Fruit fly (Drosophila melanogaster) whole organism, prepupa: Measurements from ENCODE around the gene CG14982.
A peak's percentile ranks its signal among the peaks of the same experiment; 100 is the strongest.

Experiments used
- Blimp-1 ChIP-seq: fragments of 200-800 bp; sonication (Bioruptor generic); optimal IDR thresholded peaks from 3 replicates; lab custom pipeline; 2017; ENCODE audit warnings: missing biosample characterization, missing genetic modification characterization, mild to moderate bottlenecking, moderate library complexity, missing genetic modification reagents
- CG10631 ChIP-seq: fragments of 200-800 bp; sonication (Bioruptor generic); optimal IDR thresholded peaks from 2 replicates; lab custom pipeline; 2016; ENCODE audit warnings: missing biosample characterization, missing genetic modification characterization
- CG10669 ChIP-seq: fragments of 200-800 bp; sonication (Bioruptor generic); optimal IDR thresholded peaks from 3 replicates; lab custom pipeline; 2018; ENCODE audit warnings: missing biosample characterization, mild to moderate bottlenecking, missing genetic modification characterization, moderate library complexity
- CG11294 ChIP-seq: fragments of 200-800 bp; sonication (Bioruptor generic); IDR thresholded peaks from 2 replicates; pipeline ENCODE4 v1.3.6; 2022; ENCODE audit warnings: missing biosample characterization, missing genetic modification characterization
- CG11762 ChIP-seq: fragments of 200-800 bp; sonication (Bioruptor generic); optimal IDR thresholded peaks from 3 replicates; lab custom pipeline; 2016; ENCODE audit warnings: missing biosample characterization, missing genetic modification characterization; ENCODE audit not compliant: insufficient read depth
- CG15336 ChIP-seq: fragments of 200-800 bp; sonication (Bioruptor generic); IDR thresholded peaks from 2 replicates; pipeline ENCODE4 v1.3.6; 2022; ENCODE audit warnings: missing biosample characterization, missing genetic modification characterization
- CG1621 ChIP-seq: fragments of 200-800 bp; sonication (Bioruptor generic); optimal IDR thresholded peaks from 3 replicates; lab custom pipeline; 2018; ENCODE audit warnings: missing biosample characterization, mild to moderate bottlenecking, missing genetic modification characterization
- CG16779 ChIP-seq: fragments of 200-800 bp; sonication (Bioruptor generic); optimal IDR thresholded peaks from 3 replicates; lab custom pipeline; 2017; ENCODE audit warnings: missing biosample characterization, mild to moderate bottlenecking, missing genetic modification characterization
- CG31627 ChIP-seq: fragments of 200-800 bp; sonication (Bioruptor generic); optimal IDR thresholded peaks from 3 replicates; lab custom pipeline; 2016; ENCODE audit warnings: missing biosample characterization, missing genetic modification characterization
- CG32006 ChIP-seq: fragments of 200-800 bp; sonication (Bioruptor generic); optimal IDR thresholded peaks from 3 replicates; lab custom pipeline; 2017; ENCODE audit warnings: missing biosample characterization, mild to moderate bottlenecking, missing genetic modification characterization
- CG34406 ChIP-seq: fragments of 200-800 bp; sonication (Bioruptor generic); optimal IDR thresholded peaks from 3 replicates; lab custom pipeline; 2016; ENCODE audit warnings: missing biosample characterization, missing genetic modification characterization
- CG4318 ChIP-seq: fragments of 200-800 bp; sonication (Bioruptor generic); optimal IDR thresholded peaks from 3 replicates; lab custom pipeline; 2017; ENCODE audit warnings: missing biosample characterization, mild to moderate bottlenecking, missing genetic modification characterization
- CG6163 ChIP-seq: fragments of 200-800 bp; sonication (Bioruptor generic); IDR thresholded peaks from 3 replicates; pipeline ENCODE4 v1.3.6; 2022; ENCODE audit warnings: missing biosample characterization, missing genetic modification characterization
- CG6276 ChIP-seq: fragments of 200-800 bp; sonication (Bioruptor generic); optimal IDR thresholded peaks from 2 replicates; lab custom pipeline; 2017; ENCODE audit warnings: missing biosample characterization, mild to moderate bottlenecking, missing genetic modification characterization
- CG6792 ChIP-seq: fragments of 200-800 bp; sonication (Bioruptor generic); optimal IDR thresholded peaks from 3 replicates; lab custom pipeline; 2016; ENCODE audit warnings: missing biosample characterization, missing genetic modification characterization
- CG6808 ChIP-seq: fragments of 200-800 bp; sonication (Bioruptor generic); optimal IDR thresholded peaks from 3 replicates; lab custom pipeline; 2017; ENCODE audit warnings: missing biosample characterization, missing genetic modification characterization, mild to moderate bottlenecking, moderate library complexity, missing genetic modification reagents
- CG6854 ChIP-seq: fragments of 200-800 bp; sonication (Bioruptor generic); optimal IDR thresholded peaks from 2 replicates; lab custom pipeline; 2017; ENCODE audit warnings: missing biosample characterization, mild to moderate bottlenecking, missing genetic modification characterization
- CG8319 ChIP-seq: fragments of 200-800 bp; sonication (Bioruptor generic); optimal IDR thresholded peaks from 3 replicates; lab custom pipeline; 2016; ENCODE audit warnings: missing biosample characterization, missing genetic modification characterization
- CG8632 ChIP-seq: fragments of 200-800 bp; sonication (Bioruptor generic); optimal IDR thresholded peaks from 3 replicates; lab custom pipeline; 2016; ENCODE audit warnings: missing biosample characterization, missing genetic modification characterization
- CG9139 ChIP-seq: fragments of 200-800 bp; sonication (Bioruptor generic); optimal IDR thresholded peaks from 3 replicates; lab custom pipeline; 2017; ENCODE audit warnings: missing biosample characterization, mild to moderate bottlenecking, missing genetic modification characterization
- Eip78C ChIP-seq: fragments of 200-800 bp; sonication (Bioruptor generic); peaks from one replicate; lab custom pipeline; 2016; ENCODE audit warnings: missing biosample characterization, missing genetic modification characterization
- Ets21C ChIP-seq: fragments of 200-800 bp; sonication (Bioruptor generic); optimal IDR thresholded peaks from 3 replicates; lab custom pipeline; 2016; ENCODE audit warnings: missing biosample characterization, missing genetic modification characterization
- Ets96B ChIP-seq: fragments of 200-800 bp; optimal IDR thresholded peaks from 2 replicates; lab custom pipeline; 2019; ENCODE audit warnings: missing biosample characterization, mild to moderate bottlenecking, missing genetic modification characterization, moderate library complexity
- Hr38 ChIP-seq: sonication (Bioruptor generic); optimal IDR thresholded peaks from 2 replicates; lab custom pipeline; 2016; ENCODE audit warnings: missing biosample characterization, missing genetic modification characterization
- Lpt ChIP-seq: fragments of 200-800 bp; sonication (Bioruptor generic); optimal IDR thresholded peaks from 3 replicates; lab custom pipeline; 2016; ENCODE audit warnings: missing biosample characterization, missing genetic modification characterization
- Sox14 ChIP-seq: fragments of 200-800 bp; sonication (Bioruptor generic); optimal IDR thresholded peaks from 3 replicates; lab custom pipeline; 2016; ENCODE audit warnings: missing biosample characterization, missing genetic modification characterization
- Sox15 ChIP-seq: fragments of 200-800 bp; sonication (Bioruptor generic); optimal IDR thresholded peaks from 3 replicates; lab custom pipeline; 2016; ENCODE audit warnings: missing biosample characterization, missing genetic modification characterization
- achi ChIP-seq: fragments of 200-800 bp; sonication (Bioruptor generic); optimal IDR thresholded peaks from 3 replicates; lab custom pipeline; 2016; ENCODE audit warnings: missing biosample characterization, missing genetic modification characterization
- acj6 ChIP-seq: fragments of 200-800 bp; sonication (Bioruptor generic); optimal IDR thresholded peaks from 3 replicates; lab custom pipeline; 2016; ENCODE audit warnings: missing biosample characterization, missing genetic modification characterization
- cyc ChIP-seq: fragments of 200-800 bp; sonication (Bioruptor generic); optimal IDR thresholded peaks from 3 replicates; lab custom pipeline; 2016; ENCODE audit warnings: missing biosample characterization, missing genetic modification characterization
- dac ChIP-seq: fragments of 200-800 bp; sonication (Bioruptor generic); optimal IDR thresholded peaks from 2 replicates; lab custom pipeline; 2017; ENCODE audit warnings: missing biosample characterization, mild to moderate bottlenecking, missing genetic modification characterization
- dsx ChIP-seq: fragments of 200-800 bp; optimal IDR thresholded peaks from 3 replicates; lab custom pipeline; 2019; ENCODE audit warnings: missing biosample characterization, mild to moderate bottlenecking, missing genetic modification characterization, moderate library complexity; ENCODE audit not compliant: poor library complexity, severe bottlenecking
- eg ChIP-seq: fragments of 200-800 bp; sonication (Bioruptor generic); IDR thresholded peaks from 3 replicates; pipeline ENCODE4 v1.3.6; 2022; ENCODE audit warnings: missing biosample characterization, missing genetic modification characterization
- esn ChIP-seq: fragments of 200-800 bp; sonication (Bioruptor generic); optimal IDR thresholded peaks from 2 replicates; lab custom pipeline; 2016; ENCODE audit warnings: missing biosample characterization, mild to moderate bottlenecking, missing genetic modification characterization, moderate library complexity
- fd59A ChIP-seq: fragments of 200-800 bp; sonication (Bioruptor generic); optimal IDR thresholded peaks from 2 replicates; lab custom pipeline; 2017; ENCODE audit warnings: missing biosample characterization, mild to moderate bottlenecking, missing genetic modification characterization, missing genetic modification reagents
- fd85E ChIP-seq: fragments of 200-800 bp; sonication (Bioruptor generic); optimal IDR thresholded peaks from 3 replicates; lab custom pipeline; 2016; ENCODE audit warnings: missing biosample characterization, missing genetic modification characterization
- fkh ChIP-seq: fragments of 200-800 bp; sonication (Bioruptor generic); optimal IDR thresholded peaks from 3 replicates; lab custom pipeline; 2017; ENCODE audit warnings: missing biosample characterization, mild to moderate bottlenecking, missing genetic modification characterization, moderate library complexity
- lz ChIP-seq: fragments of 200-800 bp; sonication (Bioruptor generic); optimal IDR thresholded peaks from 3 replicates; lab custom pipeline; 2016; ENCODE audit warnings: missing biosample characterization, missing genetic modification characterization
- net ChIP-seq: fragments of 200-800 bp; sonication (Bioruptor generic); optimal IDR thresholded peaks from 3 replicates; lab custom pipeline; 2016; ENCODE audit warnings: missing biosample characterization, missing genetic modification characterization
- salr ChIP-seq, 2 experiments: fragments of 200-800 bp; sonication (Bioruptor generic); optimal IDR thresholded peaks; 3 replicates each; lab custom pipeline; 2016 to 2018; ENCODE audit warnings: missing biosample characterization in 2 of 2, missing genetic modification characterization in 2 of 2, mild to moderate bottlenecking in 1 of 2
- spab ChIP-seq: fragments of 200-800 bp; sonication (Bioruptor generic); optimal IDR thresholded peaks from 2 replicates; lab custom pipeline; 2017; ENCODE audit warnings: missing biosample characterization, mild to moderate bottlenecking, missing genetic modification characterization, missing genetic modification reagents
- svp ChIP-seq: fragments of 200-800 bp; sonication (Bioruptor generic); peaks from one replicate; lab custom pipeline; 2016; ENCODE audit warnings: missing biosample characterization, missing genetic modification characterization
- topi ChIP-seq: fragments of 200-800 bp; sonication (Bioruptor generic); optimal IDR thresholded peaks from 3 replicates; lab custom pipeline; 2016; ENCODE audit warnings: missing biosample characterization, missing genetic modification characterization
- vri ChIP-seq: fragments of 200-800 bp; sonication (Bioruptor generic); optimal IDR thresholded peaks from 3 replicates; lab custom pipeline; 2016; ENCODE audit warnings: missing biosample characterization, mild to moderate bottlenecking, missing genetic modification characterization

The CG14982 gene

DNA sequence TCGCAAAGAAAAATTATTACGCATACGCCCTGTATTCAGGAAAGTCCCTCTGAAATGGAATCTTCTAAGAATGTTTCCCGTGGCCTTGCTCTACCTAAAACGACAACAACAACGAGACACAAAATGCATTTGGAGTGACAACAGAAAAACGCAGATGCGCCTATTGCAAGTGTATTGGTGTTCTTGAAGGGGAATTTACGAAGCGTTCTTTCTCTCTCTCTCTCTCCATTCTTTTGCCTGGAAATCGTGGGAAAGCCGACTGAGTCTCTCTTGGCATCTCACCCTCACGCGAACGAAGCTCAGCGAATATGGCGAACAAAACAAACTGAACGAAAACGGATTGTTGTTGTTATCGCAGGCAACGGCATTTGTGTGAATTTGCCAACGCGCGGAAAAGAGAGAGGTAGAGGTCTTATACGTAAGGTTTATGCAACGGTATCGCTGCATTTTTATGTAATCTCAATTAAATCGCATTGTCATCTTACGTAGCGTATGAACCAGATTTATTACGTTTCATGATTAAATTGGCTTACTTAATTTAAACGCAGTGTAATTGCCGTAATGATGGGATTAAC, 16.2 kb upstream of the CG14982 start:
- TF ChIP-seq CG16779 (tag; lab: Kevin White, UChicago) (no peak), Eip78C (GFP tag; lab: Kevin White, UChicago) (peak; percentile 30), vri (peak; percentile 96)

dm6 chr3L:3927462-3927861, 15.0 kb upstream of the CG14982 start:
- TF ChIP-seq CG6792 (no peak), CG10631 (GFP tag; lab: Kevin White, UChicago) (no peak), Sox14 (no peak), CG4318 (GFP tag; lab: Kevin White, UChicago) (no peak), cyc (GFP tag; lab: Kevin White, UChicago) (no peak), CG6276 (no peak), CG6854 (GFP tag; lab: Kevin White, UChicago) (no peak), Lpt (GFP tag; lab: Kevin White, UChicago) (no peak), acj6 (GFP tag; lab: Kevin White, UChicago) (no peak), Blimp-1 (GFP tag; lab: Kevin White, UChicago) (no peak), topi (GFP tag; lab: Kevin White, UChicago) (no peak), Sox15 (GFP tag; lab: Kevin White, UChicago) (no peak), CG15336 (GFP tag; lab: Robert Waterston, UW) (no peak), CG8632 (no peak), salr (GFP tag; optimal IDR thresholded peaks at IDR 0.05; lab: Kevin White, UChicago) (no peak), CG6163 (GFP tag; lab: Robert Waterston, UW) (no peak), CG1621 (no peak), Ets96B (no peak), eg (GFP tag; lab: Robert Waterston, UW) (no peak), CG8319 (no peak)

DNA sequence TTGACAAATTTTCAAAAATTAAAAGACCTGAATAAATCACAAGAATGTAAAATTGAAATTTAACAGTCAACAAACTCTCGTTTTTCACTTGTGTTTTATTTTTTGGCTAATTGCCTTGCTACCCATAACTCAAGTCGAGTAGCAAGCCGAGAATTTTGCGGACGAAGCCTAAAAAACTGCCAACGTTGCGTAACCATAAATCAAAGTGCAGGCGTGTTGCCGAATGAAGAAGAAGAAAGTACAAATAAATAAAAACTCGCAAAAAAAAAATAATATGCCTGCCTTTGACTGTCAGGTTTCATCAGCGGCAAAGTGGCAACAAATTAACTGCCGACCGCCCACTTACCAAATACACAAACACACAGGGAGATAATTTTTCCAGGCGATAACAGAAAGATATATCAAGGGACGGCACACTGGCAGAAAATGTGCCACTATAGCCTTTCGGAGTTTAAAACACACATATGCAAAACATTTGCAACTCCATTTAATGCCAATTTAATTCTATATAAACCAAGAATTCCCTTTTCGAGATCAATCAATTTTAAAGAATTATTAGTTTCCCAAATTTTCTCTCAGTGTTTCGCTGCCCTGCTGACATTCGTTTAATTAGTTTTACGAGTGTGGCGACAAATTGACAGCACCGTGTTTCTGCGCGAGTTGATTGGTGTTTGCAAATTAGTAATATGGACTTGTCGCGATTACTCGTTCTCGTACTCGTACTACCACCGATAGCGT, 14.1 kb upstream of the CG14982 start:
- TF ChIP-seq Hr38 (GFP tag; lab: Kevin White, UChicago) (no peak), CG11762 (GFP tag; lab: Kevin White, UChicago) (peak; percentile 62), CG4318 (GFP tag; lab: Kevin White, UChicago) (peak; percentile 55), Ets21C (GFP tag; lab: Kevin White, UChicago) (peak; percentile 81), achi (GFP tag; lab: Kevin White, UChicago) (peak; percentile 84), CG11294 (GFP tag; lab: Robert Waterston, UW) (peak; percentile 37; the same call in 1 of the 2 replicates), CG16779 (tag; lab: Kevin White, UChicago) (peak; percentile 16), fd85E (GFP tag; lab: Kevin White, UChicago) (peak; percentile 18), CG34406 (GFP tag; lab: Kevin White, UChicago) (peak; percentile 91), Lpt (GFP tag; lab: Kevin White, UChicago) (peak; percentile 53), fd59A (GFP tag; lab: Kevin White, UChicago) (peak; percentile 73), CG8319 (peak; percentile 71), CG15336 (GFP tag; lab: Robert Waterston, UW) (peak; percentile 78), spab (GFP tag; lab: Kevin White, UChicago) (peak; percentile 27), fkh (peak; percentile 55), CG6163 (GFP tag; lab: Robert Waterston, UW) (peak; percentile 90), topi (GFP tag; lab: Kevin White, UChicago) (peak; percentile 86), net (GFP tag; lab: Kevin White, UChicago) (peak; percentile 80), CG10669 (GFP tag; lab: Kevin White, UChicago) (peak; percentile 60), CG9139 (GFP tag; lab: Kevin White, UChicago) (no peak), svp (GFP tag; lab: Kevin White, UChicago) (peak; percentile 96), Sox14 (peak; percentile 90), CG8632 (peak; percentile 84), esn (GFP tag; lab: Kevin White, UChicago) (peak; percentile 92), CG6808 (GFP tag; lab: Kevin White, UChicago) (peak; percentile 29), cyc (GFP tag; lab: Kevin White, UChicago) (peak; percentile 89), dac (GFP tag; lab: Kevin White, UChicago) (no peak), CG31627 (GFP tag; lab: Kevin White, UChicago) (peak; percentile 95), dsx (GFP tag; lab: Kevin White, UChicago) (peak; percentile 60), lz (peak; percentile 85), eg (GFP tag; lab: Robert Waterston, UW) (peak; percentile 80), vri (peak; percentile 92), CG6792 (peak; percentile 85), Sox15 (GFP tag; lab: Kevin White, UChicago) (peak; percentile 86), CG32006 (GFP tag; lab: Kevin White, UChicago) (peak; percentile 75), CG6276 (peak; percentile 53)
